Fruit fly (Drosophila melanogaster): ENCODE results near the gene eIF3g1.

The eIF3g1 gene

dm6 chrX:2659430-2660075, 49.4 kb upstream of the eIF3g1 start (continued):
- TF ChIP-seq klu (GFP tag; IDR thresholded peaks at IDR 0.05) (no peak), dmrt11E (tag; optimal IDR thresholded peaks at IDR 0.05) (no peak), CG11093 (GFP tag; IDR thresholded peaks at IDR 0.05) (no peak), amos (GFP tag; IDR thresholded peaks at IDR 0.05; ENCODE audit: partially characterized antibody) (no peak), H2.0 (GFP tag; IDR thresholded peaks at IDR 0.05) (no peak), CG16815 (GFP tag; optimal IDR thresholded peaks at IDR 0.05) (no peak), CG13123 (GFP tag; optimal IDR thresholded peaks at IDR 0.05) (no peak), tin (GFP tag; optimal IDR thresholded peaks at IDR 0.05) (no peak), ssp (GFP tag; IDR thresholded peaks at IDR 0.05) (no peak), CG17612 (GFP tag; IDR thresholded peaks at IDR 0.05) (no peak), nmo (GFP tag; optimal IDR thresholded peaks at IDR 0.05) (peak; percentile 16), prd (optimal IDR thresholded peaks at IDR 0.05) (no peak), prd (GFP tag; IDR thresholded peaks at IDR 0.05) (no peak), lilli (GFP tag; optimal IDR thresholded peaks at IDR 0.05) (no peak), CG14014 (GFP tag; IDR thresholded peaks at IDR 0.05) (no peak), Awh (GFP tag; IDR thresholded peaks at IDR 0.05) (no peak), Eip74EF (GFP tag; optimal IDR thresholded peaks at IDR 0.05) (no peak), h (optimal IDR thresholded peaks at IDR 0.05) (peak; percentile 68), Doc2 (GFP tag; IDR thresholded peaks at IDR 0.05) (no peak), gfzf (GFP tag; optimal IDR thresholded peaks at IDR 0.05) (no peak), gem (tag; optimal IDR thresholded peaks at IDR 0.05) (peak; percentile 2), mirr (GFP tag; optimal IDR thresholded peaks at IDR 0.05) (no peak), NK7.1 (GFP tag; optimal IDR thresholded peaks at IDR 0.05) (no peak), her (GFP tag; optimal IDR thresholded peaks at IDR 0.05) (no peak), CG11247 (GFP tag; IDR thresholded peaks at IDR 0.05) (0 out of 2 replicates have a peak, but pooled peaks have one; percentile 18), CoRest (tag; optimal IDR thresholded peaks at IDR 0.05) (no peak), exex (tag; optimal IDR thresholded peaks at IDR 0.05) (no peak), Drgx (GFP tag; IDR thresholded peaks at IDR 0.05) (peak; percentile 58), CG16779 (GFP tag; IDR thresholded peaks at IDR 0.05) (no peak), dan (GFP tag; IDR thresholded peaks at IDR 0.05) (no peak), disco-r (GFP tag; optimal IDR thresholded peaks at IDR 0.05) (no peak), Fer3 (tag; optimal IDR thresholded peaks at IDR 0.05) (no peak), CG18619 (GFP tag; optimal IDR thresholded peaks at IDR 0.05) (no peak), CG7556 (GFP tag; optimal IDR thresholded peaks at IDR 0.05) (no peak), HLHmδ (GFP tag; optimal IDR thresholded peaks at IDR 0.05) (peak; percentile 49), CG13424 (tag; optimal IDR thresholded peaks at IDR 0.05) (no peak), caup (GFP tag; optimal IDR thresholded peaks at IDR 0.05; ENCODE audit: severe bottlenecking) (no peak), CG11695 (GFP tag; IDR thresholded peaks at IDR 0.05) (no peak), row (GFP tag; IDR thresholded peaks at IDR 0.05) (0 out of 3 replicates have a peak, but pooled peaks have one; percentile 19), hkb (optimal IDR thresholded peaks at IDR 0.05) (no peak), hkb (GFP tag; IDR thresholded peaks at IDR 0.05) (no peak), al (GFP tag; IDR thresholded peaks at IDR 0.05) (no peak), sens-2 (GFP tag; IDR thresholded peaks at IDR 0.05) (0 out of 2 replicates have a peak, but pooled peaks have one; percentile 18), CG12659 (GFP tag; optimal IDR thresholded peaks at IDR 0.05) (no peak), salm (tag; optimal IDR thresholded peaks at IDR 0.05) (no peak), Nf-YC (tag; optimal IDR thresholded peaks at IDR 0.05) (no peak), Sin3A (optimal IDR thresholded peaks at IDR 0.05) (no peak), pfk (GFP tag; optimal IDR thresholded peaks at IDR 0.05) (peak; percentile 31), B-H2 (GFP tag; optimal IDR thresholded peaks at IDR 0.05) (no peak), CG9876 (GFP tag; optimal IDR thresholded peaks at IDR 0.05) (no peak)
